Worm (Caenorhabditis elegans) whole organism, young adult: Measurements from ENCODE around the gene pqn-82.
A peak's percentile ranks its signal among the peaks of the same experiment; 100 is the strongest.

ENCODE experiments used
- lsl-1 ChIP-seq: fragments of 200-800 bp; sonication (Bioruptor generic); optimal IDR thresholded peaks from 2 replicates; lab custom pipeline; 2018; ENCODE audit warnings: mild to moderate bottlenecking, missing genetic modification characterization, moderate library complexity, missing compliant biosample characterization
- nfyb-1 ChIP-seq: fragments of 200-800 bp; sonication (Bioruptor generic); IDR thresholded peaks from 2 replicates; pipeline ENCODE4 v1.3.6; 2022; ENCODE audit warnings: missing genetic modification reagents, missing genetic modification characterization, missing compliant biosample characterization

pqn-82 gene

ce11 chrIII:1900406-1900805, 51.6 kb downstream of the pqn-82 start:
- TF ChIP-seq lsl-1 (peak; percentile 19), nfyb-1 (GFP tag; lab: Robert Waterston, UW) (0 out of 2 replicates have a peak, but pooled peaks have one; percentile 43)
